Fruit fly (Drosophila melanogaster) Kc167 (cell line): ENCODE measurements around the gene Tlk.

ENCODE experiments used
- Myc ChIP-seq: fragments of >200 bp; optimal IDR thresholded peaks from 2 replicates; lab custom pipeline; 2017; ENCODE audit warnings: missing external identifiers
- Sin3A ChIP-seq: fragments of >200 bp; optimal IDR thresholded peaks from 2 replicates; lab custom pipeline; 2018; ENCODE audit warnings: missing external identifiers
- h ChIP-seq: fragments of >200 bp; optimal IDR thresholded peaks from 3 replicates; lab custom pipeline; 2018; ENCODE audit warnings: missing external identifiers
- insv ChIP-seq: fragments of >200 bp; optimal IDR thresholded peaks from 3 replicates; lab custom pipeline; 2018; ENCODE audit warnings: missing external identifiers
- psq ChIP-seq: fragments of >200 bp; optimal IDR thresholded peaks from 2 replicates; lab custom pipeline; 2017; ENCODE audit warnings: missing external identifiers
- ttk ChIP-seq: sonication (Bioruptor generic); optimal IDR thresholded peaks from 2 replicates; lab custom pipeline; 2017; ENCODE audit warnings: missing external identifiers

DNA sequence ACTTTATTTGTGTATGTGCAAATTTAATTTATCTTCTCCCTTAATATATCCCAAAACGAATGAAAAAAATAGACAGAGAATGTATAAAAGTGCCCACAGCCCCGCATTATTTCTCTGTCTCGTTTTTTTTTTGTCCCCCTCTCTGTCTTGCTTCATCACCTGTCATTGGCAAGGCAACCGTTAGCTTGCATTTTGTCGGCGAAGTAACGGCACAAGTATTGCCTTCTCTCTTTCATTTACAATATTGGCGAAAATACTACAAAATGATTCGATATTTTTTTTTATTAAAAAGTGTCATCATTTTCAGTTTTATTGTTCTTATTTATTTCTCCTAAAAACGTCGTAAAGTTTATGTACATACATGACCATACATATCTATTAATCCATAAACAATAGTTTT lies 55.3 kb downstream of the Tlk start:
- no peak for TF ChIP-seq Sin3A (lab: Kevin White, UChicago)
- TF ChIP-seq h (lab: Kevin White, UChicago): no peak
- TF ChIP-seq ttk: no peak
- TF ChIP-seq psq (lab: Kevin White, UChicago): no peak
- no peak for TF ChIP-seq insv (lab: Kevin White, UChicago)
- TF ChIP-seq Myc (lab: Kevin White, UChicago): no peak
